Fruit fly (Drosophila melanogaster): ENCODE measurements around the gene Vps33B.
A peak's percentile ranks its signal among the peaks of the same experiment; 100 is the strongest.

The Vps33B gene

dm6 chr3R:25472635-25473552, at the start of gene Vps33B, which contains the start of gene Fur1 (continued):
- peak; percentile 86 for TF ChIP-seq danr (GFP tag; IDR thresholded peaks at IDR 0.05)
- peak; percentile 69 for TF ChIP-seq toy (GFP tag; IDR thresholded peaks at IDR 0.05)
- peak; percentile 98 for TF ChIP-seq gem (tag; optimal IDR thresholded peaks at IDR 0.05)
- peak; percentile 98 for TF ChIP-seq ems (GFP tag; optimal IDR thresholded peaks at IDR 0.05)
- peak; percentile 83 for TF ChIP-seq CG17912 (GFP tag; optimal IDR thresholded peaks at IDR 0.05)
- peak; percentile 74 for TF ChIP-seq zen2 (GFP tag; IDR thresholded peaks at IDR 0.05; ENCODE audit: partially characterized antibody)
- peak; percentile 97 for TF ChIP-seq CG11398 (GFP tag; optimal IDR thresholded peaks at IDR 0.05)
- TF ChIP-seq Dip2 (GFP tag; IDR thresholded peaks at IDR 0.05), result peak; percentile 76; the same call in 1 of the 2 replicates
- peak; percentile 92 for TF ChIP-seq croc (GFP tag; conservative IDR thresholded peaks at IDR 0.05)
- TF ChIP-seq HmgD (GFP tag; optimal IDR thresholded peaks at IDR 0.05), result peak; percentile 97
- TF ChIP-seq CG10654 (GFP tag; optimal IDR thresholded peaks at IDR 0.05), result peak; percentile 98
- peak; percentile 96 for TF ChIP-seq zen (tag; optimal IDR thresholded peaks at IDR 0.05)
- TF ChIP-seq CG9876 (GFP tag; optimal IDR thresholded peaks at IDR 0.05), result peak; percentile 97
- peak; percentile 93 for TF ChIP-seq eyg (GFP tag; optimal IDR thresholded peaks at IDR 0.05)
- TF ChIP-seq Dip3 (GFP tag; optimal IDR thresholded peaks at IDR 0.05), result peak; percentile 98
- peak; percentile 73 for TF ChIP-seq CG34224 (GFP tag; IDR thresholded peaks at IDR 0.05; ENCODE audit: partially characterized antibody)
- peak; percentile 91 for TF ChIP-seq CG2202 (tag; optimal IDR thresholded peaks at IDR 0.05)
- peak; percentile 93 for TF ChIP-seq Spps (tag; optimal IDR thresholded peaks at IDR 0.05)
- peak; percentile 92 for TF ChIP-seq p53 (GFP tag; optimal IDR thresholded peaks at IDR 0.05)
- TF ChIP-seq lilli (GFP tag; optimal IDR thresholded peaks at IDR 0.05), result peak; percentile 99
- TF ChIP-seq CG1529 (GFP tag; optimal IDR thresholded peaks at IDR 0.05), result peak; percentile 94
- TF ChIP-seq CG15601 (tag; optimal IDR thresholded peaks at IDR 0.05), result peak; percentile 95
- peak; percentile 93 for TF ChIP-seq Awh (GFP tag; IDR thresholded peaks at IDR 0.05)
- peak; percentile 89 for TF ChIP-seq CG2116 (GFP tag; optimal IDR thresholded peaks at IDR 0.05)
- TF ChIP-seq Nf-YB (GFP tag; optimal IDR thresholded peaks at IDR 0.05), result peak; percentile 84
- TF ChIP-seq CG31224 (GFP tag; IDR thresholded peaks at IDR 0.05), result peak; percentile 86
- TF ChIP-seq aop (GFP tag; IDR thresholded peaks at IDR 0.05), result no peak; the same call in 1 of the 2 replicates
- peak; percentile 94 for TF ChIP-seq CG4404 (GFP tag; IDR thresholded peaks at IDR 0.05)
- peak; percentile 83 for TF ChIP-seq CG5180 (GFP tag; optimal IDR thresholded peaks at IDR 0.05)
- peak; percentile 88 for TF ChIP-seq CG32767 (GFP tag; IDR thresholded peaks at IDR 0.05)
- peak; percentile 94 for TF ChIP-seq CG10147 (GFP tag; optimal IDR thresholded peaks at IDR 0.05)
- peak; percentile 93 for TF ChIP-seq Blimp-1 (GFP tag; optimal IDR thresholded peaks at IDR 0.05)
- peak; percentile 99 for TF ChIP-seq CG4424 (GFP tag; optimal IDR thresholded peaks at IDR 0.05)
- TF ChIP-seq pan (optimal IDR thresholded peaks at IDR 0.05), result no peak
- TF ChIP-seq pan (GFP tag; optimal IDR thresholded peaks at IDR 0.05 in 1 of 2, IDR thresholded peaks at IDR 0.05 in 1 of 2), result peak in 1 of 2 experiments; percentile 95
- peak; percentile 96 for TF ChIP-seq sisA (GFP tag; IDR thresholded peaks at IDR 0.05)
- TF ChIP-seq mirr (GFP tag; optimal IDR thresholded peaks at IDR 0.05), result peak; percentile 94
- peak; percentile 93 for TF ChIP-seq YL-1 (GFP tag; optimal IDR thresholded peaks at IDR 0.05)
- TF ChIP-seq Gsc (GFP tag; IDR thresholded peaks at IDR 0.05), result no peak; the same call in 1 of the 2 replicates
- TF ChIP-seq CG17802 (tag; optimal IDR thresholded peaks at IDR 0.05), result peak; percentile 85
- peak; percentile 95 for TF ChIP-seq MBD-R2 (GFP tag; IDR thresholded peaks at IDR 0.05)
- peak; percentile 88 for TF ChIP-seq CG7987 (GFP tag; optimal IDR thresholded peaks at IDR 0.05)
- peak; percentile 83 for TF ChIP-seq TFAM (GFP tag; optimal IDR thresholded peaks at IDR 0.05)
- peak; percentile 89 for TF ChIP-seq CG18011 (GFP tag; optimal IDR thresholded peaks at IDR 0.05)
- peak; percentile 90 for TF ChIP-seq Nf-YC (tag; optimal IDR thresholded peaks at IDR 0.05)
- TF ChIP-seq trh (GFP tag; optimal IDR thresholded peaks at IDR 0.05), result peak; percentile 96
- TF ChIP-seq yki (optimal IDR thresholded peaks at IDR 0.05), result peak; percentile 33
- TF ChIP-seq maf-S (GFP tag; optimal IDR thresholded peaks at IDR 0.05), result peak; percentile 98
- TF ChIP-seq CG1647 (GFP tag; optimal IDR thresholded peaks at IDR 0.05), result peak; percentile 98
